Fruit fly (Drosophila melanogaster) S2 (cell line): Measurements from ENCODE around the gene Neu2.

Experiments
- CG8478 ChIP-seq: fragments of >200 bp; optimal IDR thresholded peaks from 2 replicates; lab custom pipeline; 2018
- CTCF ChIP-seq, 2 experiments: fragments of >200 bp; optimal IDR thresholded peaks; 2 replicates each; lab custom pipeline; 2018

- TF ChIP-seq CG8478 (lab: Kevin White, UChicago) (no peak), CTCF (optimal IDR thresholded peaks at IDR 0.05; lab: Kevin White, UChicago) (no peak)
Observed at dm6 chr3L:21455196-21455595, 35.2 kb downstream of the Neu2 start.
